Worm (Caenorhabditis elegans) whole organism, young adult: ENCODE results near the gene obr-1.

Experiments used
- F52B5.7 ChIP-seq: sonication (generic microtip); optimal IDR thresholded peaks from 2 replicates; lab custom pipeline; 2016; ENCODE audit warnings: mild to moderate bottlenecking, missing genetic modification characterization, missing compliant biosample characterization
- F57C9.4 ChIP-seq: sonication (generic microtip); optimal IDR thresholded peaks from 2 replicates; lab custom pipeline; 2017; ENCODE audit warnings: mild to moderate bottlenecking, missing genetic modification characterization, missing compliant biosample characterization
- attf-3 ChIP-seq: fragments of 200-800 bp; sonication (Bioruptor generic); conservative IDR thresholded peaks from 2 replicates; pipeline ENCODE4 v1.3.6; 2022; ENCODE audit warnings: missing genetic modification reagents, missing genetic modification characterization, missing compliant biosample characterization
- cebp-2 ChIP-seq: fragments of 200-800 bp; sonication (Bioruptor generic); IDR thresholded peaks from 2 replicates; pipeline ENCODE4 v1.3.6; 2022; ENCODE audit warnings: missing genetic modification characterization, missing compliant biosample characterization
- dpl-1 ChIP-seq: fragments of 150-350 bp; optimal IDR thresholded peaks from 2 replicates; lab custom pipeline; 2014; ENCODE audit warnings: missing biosample characterization, missing genetic modification reagents, missing genetic modification characterization
- ets-4 ChIP-seq: fragments of 200-800 bp; sonication (Bioruptor generic); optimal IDR thresholded peaks from 2 replicates; lab custom pipeline; 2018; ENCODE audit warnings: mild to moderate bottlenecking, missing genetic modification characterization, missing compliant biosample characterization
- fkh-3 ChIP-seq: sonication (generic microtip); optimal IDR thresholded peaks from 2 replicates; lab custom pipeline; 2016; ENCODE audit warnings: mild to moderate bottlenecking, missing genetic modification characterization, missing compliant biosample characterization
- hmg-1.2 ChIP-seq: fragments of 200-800 bp; sonication (Bioruptor generic); IDR thresholded peaks from 2 replicates; pipeline ENCODE4 v1.3.6; 2022; ENCODE audit warnings: missing genetic modification reagents, missing genetic modification characterization, missing compliant biosample characterization
- hsf-1 ChIP-seq: fragments of 200-800 bp; sonication (Bioruptor generic); IDR thresholded peaks from 2 replicates; pipeline ENCODE4 v1.3.6; 2022; ENCODE audit warnings: missing genetic modification reagents, missing genetic modification characterization, missing compliant biosample characterization
- lir-1 ChIP-seq: fragments of 200-800 bp; sonication (Bioruptor generic); conservative IDR thresholded peaks from 2 replicates; pipeline ENCODE4 v1.3.6; 2022; ENCODE audit warnings: missing genetic modification reagents, missing genetic modification characterization, missing compliant biosample characterization
- lsl-1 ChIP-seq: fragments of 200-800 bp; sonication (Bioruptor generic); optimal IDR thresholded peaks from 2 replicates; lab custom pipeline; 2018; ENCODE audit warnings: mild to moderate bottlenecking, missing genetic modification characterization, moderate library complexity, missing compliant biosample characterization
- rec-8 ChIP-seq, 2 experiments: sonication (generic microtip); optimal IDR thresholded peaks; 2 replicates each; lab custom pipeline; 2016; ENCODE audit warnings: mild to moderate bottlenecking in 2 of 2, missing genetic modification characterization in 2 of 2, missing genetic modification reagents in 2 of 2, missing genotype in 2 of 2, missing biosample characterization in 1 of 2, missing compliant biosample characterization in 1 of 2, moderate library complexity in 1 of 2
- snpc-1.3 ChIP-seq: sonication (generic microtip); optimal IDR thresholded peaks from 2 replicates; lab custom pipeline; 2017; ENCODE audit warnings: missing genetic modification characterization, mild to moderate bottlenecking, missing compliant biosample characterization, antibody characterized with exemption, moderate library complexity, missing genotype, missing genetic modification reagents; ENCODE audit not compliant: insufficient read depth

Gene obr-1

DNA sequence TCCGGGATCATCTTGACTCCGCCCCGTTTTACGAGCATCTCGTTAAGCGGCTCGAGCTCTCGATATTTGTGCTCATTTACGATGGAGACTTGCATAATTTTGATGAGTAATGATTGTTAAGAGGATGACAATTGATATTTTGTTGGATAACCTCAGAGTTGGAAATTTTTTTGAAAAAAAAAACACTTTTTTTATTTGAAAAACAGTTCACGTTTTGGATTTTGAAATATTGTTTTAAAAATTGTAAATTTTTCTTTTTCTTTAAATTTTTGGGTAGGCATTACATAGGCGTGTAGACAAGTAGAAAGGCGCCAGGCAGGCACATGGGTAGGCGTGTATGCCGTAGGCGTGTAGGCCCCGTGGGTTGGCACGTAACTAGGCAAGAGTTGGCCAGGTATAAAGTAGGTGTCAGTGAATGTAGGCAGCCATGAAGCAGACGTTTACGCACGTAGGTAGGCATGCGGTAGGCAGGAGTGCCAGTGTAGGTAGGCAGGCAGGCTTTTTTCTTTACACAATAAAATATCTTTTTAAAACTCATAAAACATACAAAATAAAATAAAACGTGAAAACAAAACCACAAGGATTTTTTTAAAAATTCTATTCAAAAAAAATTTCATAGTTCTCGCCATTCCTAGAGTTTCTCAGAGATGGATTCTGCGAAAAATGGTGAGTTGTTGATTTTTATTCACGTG, 52.4 kb downstream of the obr-1 start, which contains the start of the genes tbx-34 and wht-8:
Gene tbx-34, minus strand, starts transcription at position 101 of the 692 bp plus-strand sequence.
Gene wht-8, plus strand, starts transcription at position 642 of the 692 bp plus-strand sequence.
- TF ChIP-seq lir-1 (GFP tag; lab: Robert Waterston, UW) = no peak
- TF ChIP-seq F52B5.7 (tag; lab: Kevin White, UChicago) = no peak
- no peak for TF ChIP-seq ets-4
- TF ChIP-seq rec-8 (tag; optimal IDR thresholded peaks at IDR 0.05; lab: Kevin White, UChicago) = no peak
- no peak for TF ChIP-seq snpc-1.3

ce11 chrIII:11208371-11208770, 62.3 kb downstream of the obr-1 start:
- TF ChIP-seq hsf-1 (GFP tag; lab: Robert Waterston, UW) (no peak), hmg-1.2 (GFP tag; lab: Robert Waterston, UW) (peak; percentile 60), dpl-1 (GFP tag; lab: Kevin White, UChicago) (no peak), fkh-3 (tag; lab: Kevin White, UChicago) (no peak), attf-3 (no peak)

DNA sequence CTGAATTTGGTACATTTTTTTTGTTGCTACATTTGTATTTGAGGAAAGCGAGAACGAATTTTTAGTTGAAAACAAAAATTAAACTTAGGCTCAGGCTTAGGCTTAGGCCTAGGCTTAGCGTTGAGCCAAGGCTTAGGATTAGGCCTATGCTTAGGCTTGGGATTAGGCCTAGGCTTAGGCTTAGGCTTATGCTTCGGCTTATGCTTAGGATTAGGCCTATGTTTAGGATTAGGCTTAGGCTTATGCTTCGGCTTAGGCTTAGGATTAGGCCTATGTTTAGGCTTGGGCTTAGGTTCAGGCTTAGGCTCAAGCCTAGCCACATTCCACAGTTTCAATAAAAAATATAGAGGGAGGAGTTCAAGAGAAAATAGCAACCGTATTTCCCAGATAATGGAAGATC, 62.9 kb downstream of the obr-1 start:
- TF ChIP-seq lsl-1 = no peak
- TF ChIP-seq cebp-2 (GFP tag; lab: Robert Waterston, UW) = no peak
- no peak for TF ChIP-seq F57C9.4 (tag; lab: Kevin White, UChicago)
